Worm (Caenorhabditis elegans) whole organism, L4/young adult: ENCODE data around the gene ntc-1.

Experiments used
- W03F9.2 ChIP-seq: fragments of 150-350 bp; optimal IDR thresholded peaks from 2 replicates; lab custom pipeline; 2014; ENCODE audit warnings: missing biosample characterization, missing genetic modification characterization
- him-1 ChIP-seq: sonication (generic microtip); optimal IDR thresholded peaks from 2 replicates; lab custom pipeline; 2016; ENCODE audit warnings: missing genotype, missing genetic modification reagents, missing genetic modification characterization, missing compliant biosample characterization

ce11 chrX:4872758-4873157, 6.9 kb downstream of the ntc-1 start:
- no peak for TF ChIP-seq him-1 (tag; lab: Kevin White, UChicago)
- no peak for TF ChIP-seq W03F9.2 (tag; lab: Kevin White, UChicago)
